Fruit fly (Drosophila melanogaster) Kc167 (cell line): ENCODE results near the gene CG6398.

ENCODE experiments used
- Myc ChIP-seq: fragments of >200 bp; optimal IDR thresholded peaks from 2 replicates; lab custom pipeline; 2017; ENCODE audit warnings: missing external identifiers
- Sin3A ChIP-seq: fragments of >200 bp; optimal IDR thresholded peaks from 2 replicates; lab custom pipeline; 2018; ENCODE audit warnings: missing external identifiers
- h ChIP-seq: fragments of >200 bp; optimal IDR thresholded peaks from 3 replicates; lab custom pipeline; 2018; ENCODE audit warnings: missing external identifiers
- insv ChIP-seq: fragments of >200 bp; optimal IDR thresholded peaks from 3 replicates; lab custom pipeline; 2018; ENCODE audit warnings: missing external identifiers
- psq ChIP-seq: fragments of >200 bp; optimal IDR thresholded peaks from 2 replicates; lab custom pipeline; 2017; ENCODE audit warnings: missing external identifiers
- ttk ChIP-seq: sonication (Bioruptor generic); optimal IDR thresholded peaks from 2 replicates; lab custom pipeline; 2017; ENCODE audit warnings: missing external identifiers

The CG6398 gene

dm6 chrX:17865103-17865502 lies 34.5 kb downstream of the CG6398 start:
- TF ChIP-seq Myc (no peak), h (lab: Kevin White, UChicago) (no peak), Sin3A (lab: Kevin White, UChicago) (no peak), insv (lab: Kevin White, UChicago) (no peak), psq (lab: Kevin White, UChicago) (no peak), ttk (no peak)

dm6 chrX:17870614-17871394 lies 40.2 kb downstream of the CG6398 start:
- TF ChIP-seq Sin3A (lab: Kevin White, UChicago) (no peak), h (lab: Kevin White, UChicago) (no peak)

- no peak for TF ChIP-seq ttk
- no peak for TF ChIP-seq Myc
- no peak for TF ChIP-seq insv (lab: Kevin White, UChicago)
- no peak for TF ChIP-seq psq (lab: Kevin White, UChicago)
- no peak for TF ChIP-seq Sin3A (lab: Kevin White, UChicago)
- TF ChIP-seq h (lab: Kevin White, UChicago) = no peak
Measured at dm6 chrX:17872310-17872709, 41.7 kb downstream of the CG6398 start.

dm6 chrX:17873329-17873728 lies 42.7 kb downstream of the CG6398 start:
- no peak for TF ChIP-seq Myc
- no peak for TF ChIP-seq psq (lab: Kevin White, UChicago)
- TF ChIP-seq h (lab: Kevin White, UChicago) = no peak
- TF ChIP-seq ttk = no peak
- no peak for TF ChIP-seq insv (lab: Kevin White, UChicago)
- TF ChIP-seq Sin3A (lab: Kevin White, UChicago) = no peak

- TF ChIP-seq psq (lab: Kevin White, UChicago) = no peak
- no peak for TF ChIP-seq h (lab: Kevin White, UChicago)
- no peak for TF ChIP-seq insv (lab: Kevin White, UChicago)
- no peak for TF ChIP-seq Sin3A (lab: Kevin White, UChicago)
- no peak for TF ChIP-seq ttk
- TF ChIP-seq Myc = no peak
Measured at dm6 chrX:17875014-17875589, 44.5 kb downstream of the CG6398 start.

- TF ChIP-seq ttk = no peak
- TF ChIP-seq insv (lab: Kevin White, UChicago) = no peak
- no peak for TF ChIP-seq h (lab: Kevin White, UChicago)
- no peak for TF ChIP-seq Sin3A (lab: Kevin White, UChicago)
- no peak for TF ChIP-seq psq (lab: Kevin White, UChicago)
- TF ChIP-seq Myc = no peak
Measured at dm6 chrX:17875695-17876094, 45.1 kb downstream of the CG6398 start.

dm6 chrX:17876518-17876917 lies 45.9 kb downstream of the CG6398 start:
- TF ChIP-seq Myc = no peak

dm6 chrX:17877974-17878373 lies 47.3 kb downstream of the CG6398 start:
- TF ChIP-seq psq (lab: Kevin White, UChicago) (no peak), ttk (no peak), insv (lab: Kevin White, UChicago) (no peak), Myc (no peak), Sin3A (lab: Kevin White, UChicago) (no peak), h (lab: Kevin White, UChicago) (no peak)

dm6 chrX:17878632-17879033 lies 48.0 kb downstream of the CG6398 start:
- TF ChIP-seq Sin3A (lab: Kevin White, UChicago) (no peak), psq (lab: Kevin White, UChicago) (no peak), Myc (no peak), insv (lab: Kevin White, UChicago) (no peak), h (lab: Kevin White, UChicago) (no peak), ttk (no peak)

dm6 chrX:17879211-17879897 lies 48.7 kb downstream of the CG6398 start:
- no peak for TF ChIP-seq insv (lab: Kevin White, UChicago)
- no peak for TF ChIP-seq psq (lab: Kevin White, UChicago)
- no peak for TF ChIP-seq ttk
- TF ChIP-seq h (lab: Kevin White, UChicago) = no peak
- TF ChIP-seq Sin3A (lab: Kevin White, UChicago) = no peak
- no peak for TF ChIP-seq Myc

dm6 chrX:17880269-17880889 lies 49.8 kb downstream of the CG6398 start:
- TF ChIP-seq psq (lab: Kevin White, UChicago) (no peak), Myc (no peak)
